Worm (Caenorhabditis elegans) whole organism, L1 larva: ENCODE results near the gene F49C5.9.

Source experiments
- C16A3.4 ChIP-seq: fragments of 150-350 bp; optimal IDR thresholded peaks from 2 replicates; lab custom pipeline; 2014; ENCODE audit warnings: missing biosample characterization, missing genetic modification characterization
- C34B4.2 ChIP-seq: sonication (generic microtip); optimal IDR thresholded peaks from 2 replicates; lab custom pipeline; 2017; ENCODE audit warnings: mild to moderate bottlenecking, missing genetic modification characterization, missing compliant biosample characterization
- Y116A8C.19 ChIP-seq: sonication (generic microtip); optimal IDR thresholded peaks from 2 replicates; lab custom pipeline; 2016; ENCODE audit warnings: missing compliant biosample characterization, missing genetic modification characterization, borderline replicate concordance
- alr-1 ChIP-seq: fragments of 200-800 bp; sonication (Bioruptor generic); optimal IDR thresholded peaks from 2 replicates; lab custom pipeline; 2018; ENCODE audit warnings: borderline replicate concordance, mild to moderate bottlenecking, missing genetic modification characterization, missing compliant biosample characterization
- ama-1 ChIP-seq: fragments of 150-350 bp; optimal IDR thresholded peaks from 2 replicates; lab custom pipeline; 2014
- ceh-8 ChIP-seq: fragments of 200-800 bp; sonication (Bioruptor generic); optimal IDR thresholded peaks from 2 replicates; lab custom pipeline; 2018; ENCODE audit warnings: mild to moderate bottlenecking, missing genetic modification characterization, moderate library complexity, missing compliant biosample characterization
- ces-1 ChIP-seq: fragments of 150-350 bp; optimal IDR thresholded peaks from 2 replicates; lab custom pipeline; 2014; ENCODE audit warnings: missing biosample characterization, missing genetic modification reagents, missing genetic modification characterization
- dpl-1 ChIP-seq, 3 experiments: fragments of 150-350 bp in 2 of 3; sonication (generic microtip) in 1 of 3; optimal IDR thresholded peaks; 2 replicates each; lab custom pipeline; 2014 to 2017; ENCODE audit warnings: missing biosample characterization in 3 of 3, missing genetic modification characterization in 3 of 3, missing genetic modification reagents in 3 of 3
- efl-1 ChIP-seq, 4 experiments: fragments of 150-350 bp; optimal IDR thresholded peaks in 3 of 4; peaks in 1 of 4; 1 replicate in 1 of 4; 2 replicates in 3 of 4; lab custom pipeline; 2014; ENCODE audit warnings: missing biosample characterization in 2 of 4, missing genetic modification characterization in 2 of 4, missing genetic modification reagents in 2 of 4
- egl-13 ChIP-seq: sonication (generic microtip); optimal IDR thresholded peaks from 2 replicates; lab custom pipeline; 2016; ENCODE audit warnings: missing genotype, missing genetic modification reagents, missing genetic modification characterization, missing compliant biosample characterization
- egl-27 ChIP-seq, 2 experiments: fragments of 150-350 bp in 1 of 2; sonication (generic microtip); optimal IDR thresholded peaks; 3 replicates each; lab custom pipeline; 2017 to 2018; ENCODE audit warnings: missing biosample characterization in 2 of 2, missing genetic modification characterization in 2 of 2, missing genetic modification reagents in 2 of 2
- elt-2 ChIP-seq: sonication (generic microtip); optimal IDR thresholded peaks from 2 replicates; lab custom pipeline; 2016; ENCODE audit warnings: missing genetic modification characterization, mild to moderate bottlenecking, inconsistent platforms, missing compliant biosample characterization, missing genetic modification reagents
- elt-3 ChIP-seq, 6 experiments: fragments of 150-350 bp in 1 of 6; sonication (generic microtip); optimal IDR thresholded peaks; 2 replicates each; lab custom pipeline; 2017 to 2018; ENCODE audit warnings: missing biosample characterization in 6 of 6, missing genetic modification characterization in 6 of 6, inconsistent platforms in 1 of 6
- fkh-10 ChIP-seq: sonication (generic microtip); optimal IDR thresholded peaks from 2 replicates; lab custom pipeline; 2017; ENCODE audit warnings: missing biosample characterization, missing genetic modification reagents, missing genetic modification characterization
- fkh-4 ChIP-seq: sonication (generic microtip); optimal IDR thresholded peaks from 2 replicates; lab custom pipeline; 2016; ENCODE audit warnings: missing compliant biosample characterization, missing genetic modification characterization, borderline replicate concordance
- fkh-8 ChIP-seq: sonication (generic microtip); optimal IDR thresholded peaks from 2 replicates; lab custom pipeline; 2016; ENCODE audit warnings: mild to moderate bottlenecking, missing genetic modification characterization, missing compliant biosample characterization
- lin-14 ChIP-seq: fragments of 200-800 bp; sonication (Bioruptor generic); optimal IDR thresholded peaks from 2 replicates; lab custom pipeline; 2018; ENCODE audit warnings: mild to moderate bottlenecking, missing genetic modification characterization, moderate library complexity, missing compliant biosample characterization
- lin-35 ChIP-seq, 2 experiments: fragments of 150-350 bp; optimal IDR thresholded peaks; 2 replicates each; lab custom pipeline; 2014; ENCODE audit warnings: missing biosample characterization in 2 of 2, missing genetic modification characterization in 2 of 2, missing genetic modification reagents in 2 of 2
- lsy-2 ChIP-seq, 2 experiments: fragments of 150-350 bp; optimal IDR thresholded peaks; 2 replicates each; lab custom pipeline; 2014; ENCODE audit warnings: missing biosample characterization in 2 of 2, missing genetic modification characterization in 2 of 2
- mab-9 ChIP-seq: fragments of 200-800 bp; sonication (Bioruptor generic); IDR thresholded peaks from 2 replicates; pipeline ENCODE4 v1.3.6; 2022; ENCODE audit warnings: missing genetic modification reagents, missing genetic modification characterization, missing compliant biosample characterization
- mdl-1 ChIP-seq, 2 experiments: fragments of 150-350 bp; optimal IDR thresholded peaks; 2 replicates each; lab custom pipeline; 2014 to 2017; ENCODE audit warnings: missing biosample characterization in 2 of 2, missing genetic modification characterization in 2 of 2, inconsistent platforms in 1 of 2
- mef-2 ChIP-seq: fragments of 150-350 bp; optimal IDR thresholded peaks from 2 replicates; lab custom pipeline; 2014; ENCODE audit warnings: missing biosample characterization, missing genetic modification characterization
- nhr-11 ChIP-seq: fragments of 150-350 bp; optimal IDR thresholded peaks from 2 replicates; lab custom pipeline; 2014; ENCODE audit warnings: missing biosample characterization, missing genetic modification characterization
- nhr-237 ChIP-seq: fragments of 150-350 bp; optimal IDR thresholded peaks from 2 replicates; lab custom pipeline; 2014; ENCODE audit warnings: missing biosample characterization, missing genetic modification characterization
- nhr-28 ChIP-seq: fragments of 150-350 bp; optimal IDR thresholded peaks from 2 replicates; lab custom pipeline; 2014; ENCODE audit warnings: missing biosample characterization, missing genetic modification characterization
- nhr-71 ChIP-seq: sonication (generic microtip); optimal IDR thresholded peaks from 2 replicates; lab custom pipeline; 2016; ENCODE audit warnings: mild to moderate bottlenecking, missing genetic modification characterization, moderate library complexity, missing compliant biosample characterization
- nhr-76 ChIP-seq: sonication (generic microtip); optimal IDR thresholded peaks from 2 replicates; lab custom pipeline; 2017; ENCODE audit warnings: missing biosample characterization, missing genetic modification characterization
- nhr-84 ChIP-seq: sonication (generic microtip); optimal IDR thresholded peaks from 2 replicates; lab custom pipeline; 2017; ENCODE audit warnings: missing biosample characterization, missing genetic modification characterization
- nhr-85 ChIP-seq: sonication (generic microtip); peaks from one replicate; lab custom pipeline; 2016; ENCODE audit warnings: missing genetic modification characterization, inconsistent platforms, missing compliant biosample characterization
- nhr-90 ChIP-seq: sonication (generic microtip); optimal IDR thresholded peaks from 2 replicates; lab custom pipeline; 2016; ENCODE audit warnings: mild to moderate bottlenecking, missing genetic modification characterization, missing compliant biosample characterization; ENCODE audit not compliant: poor library complexity
- pag-3 ChIP-seq: sonication (generic microtip); optimal IDR thresholded peaks from 2 replicates; lab custom pipeline; 2017; ENCODE audit warnings: missing genetic modification characterization, mild to moderate bottlenecking, missing compliant biosample characterization, antibody characterized with exemption, borderline replicate concordance; ENCODE audit not compliant: insufficient read depth
- pax-3 ChIP-seq: fragments of 200-800 bp; sonication (Bioruptor generic); optimal IDR thresholded peaks from 2 replicates; lab custom pipeline; 2018; ENCODE audit warnings: mild to moderate bottlenecking, missing genetic modification characterization, moderate library complexity, missing compliant biosample characterization
- skn-1 ChIP-seq: fragments of 150-350 bp; optimal IDR thresholded peaks from 2 replicates; lab custom pipeline; 2014; ENCODE audit warnings: missing biosample characterization, missing genetic modification characterization
- snu-23 ChIP-seq: sonication (generic microtip); optimal IDR thresholded peaks from 2 replicates; lab custom pipeline; 2016; ENCODE audit warnings: missing genetic modification characterization, missing compliant biosample characterization
- sptf-1 ChIP-seq: fragments of 150-350 bp; optimal IDR thresholded peaks from 2 replicates; lab custom pipeline; 2014; ENCODE audit warnings: missing biosample characterization, missing genetic modification characterization
- sup-37 ChIP-seq: fragments of 200-800 bp; sonication (Bioruptor generic); optimal IDR thresholded peaks from 2 replicates; lab custom pipeline; 2018; ENCODE audit warnings: mild to moderate bottlenecking, missing genetic modification characterization, missing compliant biosample characterization
- tbx-2 ChIP-seq: sonication (generic microtip); optimal IDR thresholded peaks from 2 replicates; lab custom pipeline; 2016; ENCODE audit warnings: missing genetic modification characterization, missing compliant biosample characterization
- unc-130 ChIP-seq: fragments of 150-350 bp; optimal IDR thresholded peaks from 2 replicates; lab custom pipeline; 2017; ENCODE audit warnings: missing biosample characterization, missing genetic modification characterization, inconsistent platforms
- unc-62 ChIP-seq: fragments of 150-350 bp; optimal IDR thresholded peaks from 2 replicates; lab custom pipeline; 2014; ENCODE audit warnings: missing biosample characterization, missing genetic modification reagents, missing genetic modification characterization
- unc-86 ChIP-seq: sonication (generic microtip); optimal IDR thresholded peaks from 2 replicates; lab custom pipeline; 2016; ENCODE audit warnings: missing genetic modification characterization, missing compliant biosample characterization
- unc-98 ChIP-seq: fragments of 200-800 bp; sonication (Bioruptor generic); IDR thresholded peaks from 2 replicates; pipeline ENCODE4 v1.3.6; 2022; ENCODE audit warnings: missing genetic modification characterization, missing compliant biosample characterization
- zip-4 ChIP-seq: fragments of 200-800 bp; sonication (Bioruptor generic); optimal IDR thresholded peaks from 2 replicates; lab custom pipeline; 2018; ENCODE audit warnings: mild to moderate bottlenecking, missing genetic modification characterization, moderate library complexity, missing compliant biosample characterization
- ztf-4 ChIP-seq: fragments of 150-350 bp; optimal IDR thresholded peaks from 2 replicates; lab custom pipeline; 2014; ENCODE audit warnings: missing biosample characterization, missing genetic modification characterization

Gene F49C5.9

DNA sequence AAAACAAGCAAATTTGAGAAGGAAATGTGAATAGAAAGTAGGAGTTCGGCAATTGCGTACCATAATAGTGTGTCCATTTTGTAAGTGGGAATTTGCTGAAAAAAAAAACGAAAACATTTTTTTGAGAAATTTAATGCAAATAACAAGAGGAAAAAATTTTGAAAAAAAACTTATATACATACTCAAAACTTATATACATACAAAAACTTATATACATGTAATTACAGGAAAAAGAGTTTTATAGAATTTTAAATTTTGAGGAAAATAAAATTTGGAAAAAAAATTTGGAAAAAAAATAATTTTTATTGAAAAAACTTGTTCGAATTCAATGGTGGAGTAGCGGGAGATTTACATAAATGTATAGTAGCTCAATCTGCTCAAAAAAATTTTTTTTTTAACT, 41.6 kb downstream of the F49C5.9 start, which contains the start of gene ador-1:
Gene ador-1 (minus strand): TSS at position 101 of the 400 bp plus-strand sequence.
- no peak for TF ChIP-seq skn-1
- TF ChIP-seq egl-13 = no peak
- no peak for TF ChIP-seq fkh-8 (tag; lab: Kevin White, UChicago)
- TF ChIP-seq nhr-85 (tag; lab: Kevin White, UChicago) = no peak
- no peak for TF ChIP-seq elt-2 (tag; lab: Kevin White, UChicago)
- TF ChIP-seq unc-62 = no peak
- TF ChIP-seq unc-130 (tag; lab: Kevin White, UChicago) = no peak
- no peak for TF ChIP-seq sup-37
- no peak for TF ChIP-seq zip-4 (GFP tag; lab: Kevin White, UChicago)

DNA sequence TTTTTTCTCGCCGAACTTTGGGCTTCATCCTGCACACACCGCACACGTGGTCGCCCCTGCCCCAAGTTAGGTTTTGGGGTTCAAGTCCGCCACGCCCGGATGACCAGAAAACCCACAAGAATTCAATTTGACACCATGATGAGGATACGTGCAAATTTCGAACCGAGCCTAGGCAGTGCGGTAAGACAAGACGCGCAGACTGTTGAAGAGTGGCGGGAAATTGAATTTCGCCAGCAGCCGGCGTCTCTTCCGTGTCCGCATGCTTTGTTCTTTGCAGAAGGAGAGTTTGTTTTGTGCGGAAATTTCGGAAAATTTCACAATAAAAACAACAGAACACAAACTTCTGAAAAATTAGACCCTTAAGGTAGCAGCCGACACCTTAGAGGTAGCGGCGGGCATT, 44.5 kb downstream of the F49C5.9 start:
- TF ChIP-seq efl-1 (optimal IDR thresholded peaks at IDR 0.05; lab: Kevin White, UChicago) (peak; percentile 8 to 72), efl-1 (GFP tag; optimal IDR thresholded peaks at IDR 0.05 in 1 of 2; lab: Kevin White, UChicago) (peak; percentile 29 to 80), dpl-1 (GFP tag; optimal IDR thresholded peaks at IDR 0.05; lab: Kevin White, UChicago) (peak in 1 of 3 experiments; percentile 21), lin-14 (GFP tag; lab: Kevin White, UChicago) (peak; percentile 67), nhr-71 (tag; lab: Kevin White, UChicago) (peak; percentile 18), fkh-10 (GFP tag; lab: Kevin White, UChicago) (peak; percentile 78), nhr-28 (tag; lab: Kevin White, UChicago) (no peak), nhr-90 (tag; lab: Kevin White, UChicago) (no peak)
- TF ChIP-seq, all 84 proteins: peak for 5

DNA sequence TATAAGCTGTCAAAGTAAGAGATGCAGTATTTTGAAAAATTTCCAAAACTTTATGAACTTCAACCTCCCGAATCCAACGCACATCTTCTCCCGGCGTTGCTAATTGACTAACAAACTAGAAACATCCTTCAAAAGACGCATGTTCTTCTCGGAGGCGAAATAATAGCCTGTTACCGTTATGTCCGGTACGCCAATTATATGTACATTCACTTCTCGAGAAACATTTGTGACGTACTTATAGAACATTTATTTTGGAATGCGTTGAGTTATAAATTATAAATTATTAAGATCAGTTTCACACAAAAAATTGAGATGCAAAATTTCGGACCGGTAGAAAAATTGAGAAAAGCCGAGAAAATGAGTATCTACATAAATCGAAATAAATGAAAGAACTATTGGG, 47.5 kb downstream of the F49C5.9 start, which contains the start of gene T21B4.3:
Gene T21B4.3 (minus strand): TSS at position 101 of the 400 bp plus-strand sequence.
- TF ChIP-seq nhr-11 (tag; lab: Kevin White, UChicago) = no peak
- TF ChIP-seq efl-1 (optimal IDR thresholded peaks at IDR 0.05; lab: Kevin White, UChicago) = no peak
- TF ChIP-seq efl-1 (GFP tag; optimal IDR thresholded peaks at IDR 0.05 in 1 of 2; lab: Kevin White, UChicago) = no peak
- no peak for TF ChIP-seq unc-98 (GFP tag; lab: Robert Waterston, UW)
- TF ChIP-seq sptf-1 (tag; lab: Kevin White, UChicago) = no peak
- TF ChIP-seq nhr-84 (tag; lab: Kevin White, UChicago) = no peak

DNA sequence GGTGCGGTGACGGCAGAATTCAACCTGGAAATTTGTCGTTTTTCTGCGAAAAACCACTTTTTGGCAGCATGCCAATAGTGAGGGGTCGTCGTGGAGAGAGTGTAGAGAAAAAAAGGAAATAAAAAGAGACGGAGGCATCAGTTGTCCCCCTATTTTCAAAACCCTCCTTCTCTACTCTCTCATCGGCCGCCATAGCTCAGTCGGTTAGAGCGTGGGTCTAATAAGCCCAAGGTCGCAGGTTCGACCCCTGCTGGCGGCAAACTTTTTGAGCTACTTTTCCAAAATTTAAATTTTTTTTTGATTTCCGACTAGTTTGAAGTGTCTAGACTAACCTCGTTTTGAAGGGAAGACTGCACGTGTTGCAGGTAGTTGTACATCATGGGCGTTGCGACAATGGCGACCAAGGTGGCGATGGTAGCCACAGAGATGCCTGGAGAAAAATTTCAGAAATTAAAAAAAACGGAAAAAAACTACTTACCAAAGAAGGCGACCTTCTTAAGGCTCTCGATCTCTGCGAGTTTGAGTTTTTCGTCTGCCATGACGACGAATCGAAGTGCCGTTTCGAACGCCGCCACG, 49.8 kb downstream of the F49C5.9 start, which contains the start of gene col-85:
Gene col-85 (minus strand): TSS at position 540 of the 576 bp plus-strand sequence.
- TF ChIP-seq efl-1 (optimal IDR thresholded peaks at IDR 0.05; lab: Kevin White, UChicago) (peak; percentile 65 to 71), efl-1 (GFP tag; optimal IDR thresholded peaks at IDR 0.05 in 1 of 2; lab: Kevin White, UChicago) (peak; percentile 66 to 97), sup-37 (no peak), lin-35 (GFP tag; optimal IDR thresholded peaks at IDR 0.05; lab: Kevin White, UChicago) (peak; percentile 71 to 77), nhr-11 (tag; lab: Kevin White, UChicago) (no peak), egl-27 (tag; optimal IDR thresholded peaks at IDR 0.05; lab: Kevin White, UChicago) (peak in 1 of 2 experiments; percentile 53), ama-1 (lab: Kevin White, UChicago) (no peak), fkh-4 (no peak), nhr-76 (tag; lab: Kevin White, UChicago) (no peak), mab-9 (GFP tag; lab: Robert Waterston, UW) (0 out of 2 replicates have a peak, but pooled peaks have one; percentile 41), Y116A8C.19 (tag; lab: Kevin White, UChicago) (no peak), ces-1 (GFP tag; lab: Kevin White, UChicago) (no peak), lsy-2 (tag; optimal IDR thresholded peaks at IDR 0.05; lab: Kevin White, UChicago) (peak; percentile 57 to 68), elt-3 (tag; optimal IDR thresholded peaks at IDR 0.05; lab: Kevin White, UChicago) (peak in 2 of 6 experiments; percentile 10 to 30), mef-2 (tag; lab: Kevin White, UChicago) (peak; percentile 19), alr-1 (tag; lab: Kevin White, UChicago) (no peak), mdl-1 (tag; optimal IDR thresholded peaks at IDR 0.05; lab: Kevin White, UChicago) (peak in 1 of 2 experiments; percentile 47), unc-62 (no peak), snu-23 (GFP tag; lab: Kevin White, UChicago) (peak; percentile 84), pag-3 (tag; lab: Kevin White, UChicago) (no peak), C34B4.2 (tag; lab: Kevin White, UChicago) (no peak), nhr-237 (tag; lab: Kevin White, UChicago) (no peak), tbx-2 (tag; lab: Kevin White, UChicago) (peak; percentile 62), unc-86 (tag; lab: Kevin White, UChicago) (peak; percentile 49), unc-130 (tag; lab: Kevin White, UChicago) (peak; percentile 12), ceh-8 (no peak), C16A3.4 (peak; percentile 65), pax-3 (peak; percentile 47), ztf-4 (no peak), fkh-8 (tag; lab: Kevin White, UChicago) (peak; percentile 83), fkh-10 (GFP tag; lab: Kevin White, UChicago) (peak; percentile 51)
